Fruit fly (Drosophila melanogaster): ENCODE data around the gene Trf2.

Gene Trf2

dm6 chrX:8452163-8452562, 43.1 kb downstream of the Trf2 start (continued):
- TF ChIP-seq Gsc (GFP tag; IDR thresholded peaks at IDR 0.05) (no peak), kni (GFP tag; optimal IDR thresholded peaks at IDR 0.05) (no peak), ase (GFP tag; IDR thresholded peaks at IDR 0.05) (no peak), CG9215 (GFP tag; IDR thresholded peaks at IDR 0.05) (no peak), maf-S (GFP tag; optimal IDR thresholded peaks at IDR 0.05) (no peak), CG18476 (GFP tag; optimal IDR thresholded peaks at IDR 0.05) (no peak), CG6254 (GFP tag; optimal IDR thresholded peaks at IDR 0.05) (no peak), croc (GFP tag; conservative IDR thresholded peaks at IDR 0.05) (no peak), CG11085 (GFP tag; IDR thresholded peaks at IDR 0.05) (no peak), CG17612 (GFP tag; IDR thresholded peaks at IDR 0.05) (no peak), CG7963 (GFP tag; IDR thresholded peaks at IDR 0.05; ENCODE audit: partially characterized antibody) (peak; percentile 100), gem (tag; optimal IDR thresholded peaks at IDR 0.05) (no peak), sqz (GFP tag; optimal IDR thresholded peaks at IDR 0.05) (no peak), CG3847 (GFP tag; IDR thresholded peaks at IDR 0.05) (no peak), ind (GFP tag; optimal IDR thresholded peaks at IDR 0.05) (no peak), CG14860 (GFP tag; IDR thresholded peaks at IDR 0.05; ENCODE audit: partially characterized antibody) (peak; percentile 100), HLH54F (GFP tag; optimal IDR thresholded peaks at IDR 0.05) (no peak), CG1603 (tag; optimal IDR thresholded peaks at IDR 0.05) (no peak), eyg (GFP tag; optimal IDR thresholded peaks at IDR 0.05) (no peak), CG14710 (tag; optimal IDR thresholded peaks at IDR 0.05) (no peak), psq (GFP tag; optimal IDR thresholded peaks at IDR 0.05) (no peak), tup (GFP tag; optimal IDR thresholded peaks at IDR 0.05) (no peak), Kr (GFP tag; optimal IDR thresholded peaks at IDR 0.05) (no peak), CG9609 (GFP tag; optimal IDR thresholded peaks at IDR 0.05) (no peak), CG4404 (GFP tag; IDR thresholded peaks at IDR 0.05) (no peak), CG6813 (GFP tag; optimal IDR thresholded peaks at IDR 0.05) (no peak), CG3065 (GFP tag; optimal IDR thresholded peaks at IDR 0.05) (no peak), CG32772 (GFP tag; IDR thresholded peaks at IDR 0.05) (no peak), Xrp1 (GFP tag; IDR thresholded peaks at IDR 0.05) (no peak), CG15514 (GFP tag; optimal IDR thresholded peaks at IDR 0.05) (no peak), D19A (tag; optimal IDR thresholded peaks at IDR 0.05) (no peak), Drgx (GFP tag; IDR thresholded peaks at IDR 0.05) (no peak), CG3407 (GFP tag; optimal IDR thresholded peaks at IDR 0.05) (no peak), CrebB (tag; optimal IDR thresholded peaks at IDR 0.05) (no peak), CG14965 (GFP tag; optimal IDR thresholded peaks at IDR 0.05; ENCODE audit: borderline replicate concordance) (no peak), Fer2 (tag; optimal IDR thresholded peaks at IDR 0.05) (no peak), pfk (GFP tag; optimal IDR thresholded peaks at IDR 0.05) (no peak), CG16813 (GFP tag; IDR thresholded peaks at IDR 0.05; ENCODE audit: partially characterized antibody) (peak; percentile 99), Atf-2 (GFP tag; optimal IDR thresholded peaks at IDR 0.05) (no peak), danr (GFP tag; IDR thresholded peaks at IDR 0.05) (no peak), CG32767 (GFP tag; IDR thresholded peaks at IDR 0.05) (no peak), gsb (GFP tag; IDR thresholded peaks at IDR 0.05) (no peak), Atf6 (GFP tag; IDR thresholded peaks at IDR 0.05) (no peak), grn (GFP tag; optimal IDR thresholded peaks at IDR 0.05) (no peak), vfl (GFP tag; optimal IDR thresholded peaks at IDR 0.05) (no peak), bbx (GFP tag; IDR thresholded peaks at IDR 0.05; ENCODE audit: partially characterized antibody) (peak; percentile 61; the same call in 1 of the 2 replicates), bowl (GFP tag; IDR thresholded peaks at IDR 0.05) (no peak), CG1529 (GFP tag; optimal IDR thresholded peaks at IDR 0.05) (no peak), Hr39 (optimal IDR thresholded peaks at IDR 0.05) (no peak), CG13123 (GFP tag; optimal IDR thresholded peaks at IDR 0.05) (no peak), crp (GFP tag; optimal IDR thresholded peaks at IDR 0.05) (no peak), HLHmδ (GFP tag; optimal IDR thresholded peaks at IDR 0.05) (no peak)

All from whole organism, embryonic.